Worm (Caenorhabditis elegans): ENCODE data around the gene nas-12.
A peak's percentile ranks its signal among the peaks of the same experiment; 100 is the strongest.

nas-12 gene

DNA sequence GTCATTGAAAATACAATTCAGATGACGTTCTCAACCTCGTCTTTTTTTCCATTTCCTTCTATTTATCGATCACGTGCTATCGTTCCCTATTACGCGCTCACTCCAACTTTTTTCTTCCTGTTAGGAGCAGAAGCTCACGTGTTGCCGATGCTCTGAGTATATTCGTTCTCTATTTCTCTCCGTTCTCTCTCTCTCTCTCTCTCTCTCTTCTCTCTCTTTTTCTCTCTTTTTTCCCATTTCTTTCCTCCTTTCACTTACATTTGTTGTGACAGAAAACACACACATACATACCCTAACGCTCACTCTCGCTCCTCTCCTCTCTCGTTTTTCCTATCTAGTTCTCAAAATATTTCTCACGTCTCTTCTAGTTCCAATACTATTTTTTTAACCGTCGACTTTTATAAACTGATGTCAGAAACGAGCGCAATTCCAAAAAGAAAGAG is 28.5 kb downstream of the nas-12 start (continued):
- TF ChIP-seq F10E7.11 (tag; optimal IDR thresholded peaks at IDR 0.05) (no peak), bed-2 (GFP tag; IDR thresholded peaks at IDR 0.05) (no peak), nhr-90 (tag; optimal IDR thresholded peaks at IDR 0.05) (peak; percentile 50), F22D6.2 (tag; optimal IDR thresholded peaks at IDR 0.05) (peak; percentile 46), mcd-1 (GFP tag; IDR thresholded peaks at IDR 0.05) (peak; percentile 71), ceh-79 (tag; optimal IDR thresholded peaks at IDR 0.05) (no peak), lin-35 (GFP tag; optimal IDR thresholded peaks at IDR 0.05) (peak in 2 of 3 experiments; percentile 32 to 80), lsl-1 (GFP tag; optimal IDR thresholded peaks at IDR 0.05) (no peak), athp-1 (tag; optimal IDR thresholded peaks at IDR 0.05) (no peak), bed-1 (GFP tag; IDR thresholded peaks at IDR 0.05) (no peak), nhr-80 (tag; optimal IDR thresholded peaks at IDR 0.05) (peak; percentile 95), tbx-9 (tag; optimal IDR thresholded peaks at IDR 0.05; ENCODE audit: borderline replicate concordance) (no peak), F39B2.1 (GFP tag; IDR thresholded peaks at IDR 0.05) (no peak), nhr-120 (GFP tag; IDR thresholded peaks at IDR 0.05) (no peak), zim-3 (tag; optimal IDR thresholded peaks at IDR 0.05) (no peak), hrde-1 (tag; optimal IDR thresholded peaks at IDR 0.05; ENCODE audit: borderline replicate concordance) (no peak), repo-1 (tag; optimal IDR thresholded peaks at IDR 0.05) (no peak), F23B12.7 (tag; optimal IDR thresholded peaks at IDR 0.05; ENCODE audit: insufficient read depth) (peak; percentile 40), him-1 (tag; optimal IDR thresholded peaks at IDR 0.05) (no peak), pbrm-1 (GFP tag; IDR thresholded peaks at IDR 0.05) (peak; percentile 81), Y67H2A.10 (GFP tag; conservative IDR thresholded peaks at IDR 0.05) (no peak), somi-1 (GFP tag; optimal IDR thresholded peaks at IDR 0.05) (peak; percentile 84), snpc-3.4 (tag; optimal IDR thresholded peaks at IDR 0.05) (no peak), let-607 (tag; optimal IDR thresholded peaks at IDR 0.05) (peak; percentile 65 to 75), F37B4.10 (GFP tag; IDR thresholded peaks at IDR 0.05) (no peak), atf-7 (tag; optimal IDR thresholded peaks at IDR 0.05) (peak; percentile 93), rpc-1 (optimal IDR thresholded peaks at IDR 0.05) (no peak), rpc-1 (tag; optimal IDR thresholded peaks at IDR 0.05) (no peak), lin-26 (GFP tag; IDR thresholded peaks at IDR 0.05) (no peak; the same call in 1 of the 2 replicates), ztf-6 (GFP tag; IDR thresholded peaks at IDR 0.05) (no peak), sptf-2 (GFP tag; optimal IDR thresholded peaks at IDR 0.05) (no peak), K12H6.12 (tag; optimal IDR thresholded peaks at IDR 0.05) (peak; percentile 93), ztf-28 (GFP tag; IDR thresholded peaks at IDR 0.05) (no peak), ceh-58 (GFP tag; IDR thresholded peaks at IDR 0.05) (no peak), snpc-1.3 (tag; optimal IDR thresholded peaks at IDR 0.05; ENCODE audit: insufficient read depth) (no peak), B0261.1 (tag; optimal IDR thresholded peaks at IDR 0.05) (no peak), akir-1 (GFP tag; optimal IDR thresholded peaks at IDR 0.05) (no peak), D2030.7 (GFP tag; IDR thresholded peaks at IDR 0.05) (no peak), fkh-3 (tag; optimal IDR thresholded peaks at IDR 0.05) (no peak), B0019.2 (GFP tag; conservative IDR thresholded peaks at IDR 0.05) (no peak), mes-4 (tag; optimal IDR thresholded peaks at IDR 0.05) (no peak), attf-3 (GFP tag; conservative IDR thresholded peaks at IDR 0.05) (0 out of 2 replicates have a peak, but pooled peaks have one; percentile 33), xnd-1 (tag; optimal IDR thresholded peaks at IDR 0.05) (no peak), attf-6 (GFP tag; IDR thresholded peaks at IDR 0.05) (no peak), egl-18 (GFP tag; IDR thresholded peaks at IDR 0.05) (no peak), chd-7 (tag; optimal IDR thresholded peaks at IDR 0.05) (peak; percentile 89), K11D2.4 (GFP tag; IDR thresholded peaks at IDR 0.05) (peak; percentile 88), Y95B8A.8 (GFP tag; IDR thresholded peaks at IDR 0.05) (no peak), hsf-1 (GFP tag; IDR thresholded peaks at IDR 0.05) (no peak)

Data from whole organism, young adult.